Fruit fly (Drosophila melanogaster): ENCODE results near the gene CG43246.

The CG43246 gene

DNA sequence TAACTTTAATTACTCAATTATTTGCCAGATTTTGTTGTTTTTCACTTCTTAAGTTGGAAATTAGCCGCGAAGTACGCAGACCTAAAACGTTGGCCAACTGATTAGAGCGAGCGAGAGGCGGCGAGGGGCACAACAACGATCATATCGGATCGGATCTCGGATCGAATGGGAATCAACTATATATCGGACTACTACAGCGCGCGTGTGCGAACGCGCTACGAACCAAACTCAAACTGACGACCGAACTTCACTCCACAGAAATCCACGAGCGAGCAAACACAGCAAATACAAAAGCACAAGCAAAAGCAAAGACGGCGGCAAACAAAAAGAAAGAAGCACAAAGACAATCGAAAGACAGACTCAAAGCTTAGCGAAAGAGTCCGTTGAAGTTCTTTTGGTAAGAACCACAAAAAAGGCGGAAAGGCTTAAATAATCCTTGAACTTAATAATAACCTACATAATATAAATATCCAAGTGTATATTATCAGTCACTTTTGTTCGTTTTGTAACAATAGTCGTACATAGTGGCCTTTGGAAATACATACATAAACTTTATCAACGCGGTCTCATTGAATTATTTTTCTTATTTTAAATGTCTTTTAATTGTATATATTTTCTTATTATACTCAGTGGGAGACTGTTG is at the start of gene CG43246, which contains the start of gene bbg:
CG43246 (plus strand) TSS at position 593 of the 643 bp plus-strand sequence.
bbg (minus strand) TSS at position 235 of the 643 bp plus-strand sequence.
- TF ChIP-seq noc (tag; optimal IDR thresholded peaks at IDR 0.05), result no peak

- TF ChIP-seq noc (tag; optimal IDR thresholded peaks at IDR 0.05), result no peak
Measured at dm6 chr3L:14497479-14497878, 39.0 kb upstream of the CG43246 start.

DNA sequence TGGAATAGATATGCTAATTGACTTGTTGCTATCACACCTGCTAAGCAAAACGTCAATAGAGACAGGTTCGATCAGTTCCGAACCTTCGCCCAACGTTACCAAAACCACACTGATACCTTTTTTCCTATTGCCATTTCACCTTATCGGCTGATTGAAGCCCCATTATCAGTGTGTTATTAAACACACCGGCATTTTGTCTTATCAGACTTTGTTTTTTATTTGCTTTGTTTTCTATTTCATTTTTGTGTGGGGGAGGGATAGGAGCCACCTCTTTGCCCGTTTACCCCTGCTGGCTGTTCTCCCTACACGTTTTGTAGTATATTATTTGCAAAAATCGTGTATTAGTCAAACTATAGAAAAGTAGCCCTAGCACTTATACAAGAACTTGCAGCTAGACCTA is 26.5 kb upstream of the CG43246 start:
- TF ChIP-seq noc (tag; optimal IDR thresholded peaks at IDR 0.05), result peak; percentile 71

dm6 chr3L:14513286-14513685 is 23.1 kb upstream of the CG43246 start:
- TF ChIP-seq noc (tag; optimal IDR thresholded peaks at IDR 0.05), result no peak

dm6 chr3L:14515690-14516089 is 20.7 kb upstream of the CG43246 start:
- no peak for TF ChIP-seq noc (tag; optimal IDR thresholded peaks at IDR 0.05)

dm6 chr3L:14517525-14517924 is 18.9 kb upstream of the CG43246 start, which contains the start of gene CG9592:
Gene CG9592, plus strand, starts transcription at chr3L:14517825.
- no peak for TF ChIP-seq noc (tag; optimal IDR thresholded peaks at IDR 0.05)

- TF ChIP-seq noc (tag; optimal IDR thresholded peaks at IDR 0.05), result no peak
Measured at dm6 chr3L:14521590-14521989, 14.8 kb upstream of the CG43246 start, which contains the start of gene CG4613. Gene CG4613, minus strand, starts transcription at chr3L:14521690.

dm6 chr3L:14522483-14523362 is 13.7 kb upstream of the CG43246 start:
- TF ChIP-seq noc (tag; optimal IDR thresholded peaks at IDR 0.05), result no peak

DNA sequence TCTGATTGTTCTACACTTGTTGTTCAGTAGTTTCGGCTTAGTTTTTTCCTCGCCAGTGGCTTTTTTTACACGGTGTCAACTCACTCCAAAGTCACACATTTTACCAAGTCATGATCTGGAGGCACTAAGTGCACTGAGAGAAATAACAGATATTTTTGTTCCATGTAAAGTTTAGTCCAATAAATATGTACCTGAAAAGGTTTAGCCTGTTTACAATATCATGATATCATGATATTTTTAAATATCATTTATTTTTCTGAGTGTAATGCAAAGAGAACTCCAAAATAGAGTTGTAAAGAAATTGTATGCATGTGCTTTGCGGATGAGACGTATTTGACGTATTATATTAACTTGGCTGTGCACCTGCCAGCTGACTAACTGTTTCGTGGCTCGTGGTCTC is 4.6 kb upstream of the CG43246 start:
- no peak for TF ChIP-seq noc (tag; optimal IDR thresholded peaks at IDR 0.05)

- no peak for TF ChIP-seq noc (tag; optimal IDR thresholded peaks at IDR 0.05)
Measured at dm6 chr3L:14533110-14533509, 3.3 kb upstream of the CG43246 start.

DNA sequence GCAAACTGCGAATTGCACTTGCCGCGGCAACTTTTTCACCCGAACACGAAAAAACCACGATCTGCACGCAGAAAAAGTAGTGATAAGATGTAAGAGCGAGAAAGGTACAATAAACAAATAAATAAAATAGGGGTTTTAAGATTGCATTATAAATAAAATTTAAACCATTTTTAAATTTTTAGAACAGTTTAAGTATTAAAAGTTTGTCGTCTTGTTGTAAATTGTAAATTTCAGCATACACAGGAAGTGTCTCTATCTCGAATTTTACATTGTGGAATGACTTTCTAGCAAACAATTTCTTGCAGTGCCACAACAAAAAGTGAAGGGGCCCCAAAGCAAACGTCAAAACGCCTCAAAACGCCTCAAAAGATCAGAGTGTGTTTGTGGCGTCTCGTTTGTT is 1.8 kb upstream of the CG43246 start:
- no peak for TF ChIP-seq noc (tag; optimal IDR thresholded peaks at IDR 0.05)

dm6 chr3L:14537435-14537991 is 1.1 kb downstream of the CG43246 start, which contains the start of gene Mpcp2:
Gene Mpcp2, plus strand, starts transcription at chr3L:14537651.
- peak; percentile 71 for TF ChIP-seq noc (tag; optimal IDR thresholded peaks at IDR 0.05)

- peak; percentile 36 for TF ChIP-seq noc (tag; optimal IDR thresholded peaks at IDR 0.05)
Measured at dm6 chr3L:14543971-14544655, 7.7 kb downstream of the CG43246 start.

DNA sequence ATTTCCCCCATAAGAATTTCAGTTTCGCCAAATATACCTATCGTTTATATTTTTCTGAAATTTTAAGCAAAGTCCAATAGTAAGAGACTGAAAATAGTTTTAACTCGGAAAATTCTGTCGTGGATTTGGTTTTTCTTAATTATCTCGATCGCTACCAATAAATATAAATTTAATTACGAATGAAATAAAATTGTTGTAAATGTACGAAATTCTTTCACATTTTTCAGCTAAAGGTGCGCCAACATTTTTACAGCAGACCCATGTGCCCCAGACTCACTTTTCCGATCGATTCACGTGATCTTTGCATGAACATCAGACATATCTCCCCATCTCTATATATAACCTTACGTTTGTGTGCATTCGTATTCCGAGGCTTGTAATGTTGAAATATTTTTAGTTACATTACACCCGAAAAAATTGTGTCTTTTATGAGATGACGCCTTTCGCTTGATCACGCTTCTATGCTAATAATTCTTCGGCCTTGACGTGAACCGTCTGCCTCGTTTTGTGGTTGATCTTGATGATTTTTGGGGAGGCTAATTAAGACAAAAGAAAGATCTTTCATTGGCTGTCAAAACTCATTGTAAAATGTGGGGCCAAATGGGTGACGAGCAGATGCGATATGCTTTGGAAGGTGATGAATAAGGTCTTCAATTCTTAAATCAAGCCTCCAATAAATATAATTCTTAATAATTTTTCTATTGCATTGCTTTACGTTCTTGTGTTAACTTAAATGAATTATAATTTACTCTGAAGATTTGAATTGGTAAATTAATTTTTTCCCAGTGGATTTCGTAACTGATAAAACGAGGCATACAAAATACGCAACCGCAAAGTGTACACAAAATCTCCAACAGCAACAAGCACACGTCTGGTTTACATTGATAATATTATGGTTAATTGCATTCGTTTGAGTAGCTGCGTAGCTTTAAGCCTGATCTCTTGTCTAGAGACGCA is 8.8 kb downstream of the CG43246 start:
- TF ChIP-seq noc (tag; optimal IDR thresholded peaks at IDR 0.05), result no peak
